Worm (Caenorhabditis elegans) whole organism, mixed stage, embryonic: ENCODE results near the gene gtf-2E2.

Experiments used
- tbx-8 ChIP-seq: fragments of 200-800 bp; sonication (Bioruptor generic); optimal IDR thresholded peaks from 2 replicates; lab custom pipeline; 2018; ENCODE audit warnings: mild to moderate bottlenecking, missing genetic modification characterization, moderate library complexity, missing compliant biosample characterization
- unc-39 ChIP-seq: fragments of 150-350 bp; optimal IDR thresholded peaks from 2 replicates; lab custom pipeline; 2014; ENCODE audit warnings: missing biosample characterization, missing genetic modification characterization
- unc-62 ChIP-seq: fragments of 150-350 bp; optimal IDR thresholded peaks from 2 replicates; lab custom pipeline; 2014; ENCODE audit warnings: missing biosample characterization, missing genetic modification reagents, missing genetic modification characterization

ce11 chrII:11497365-11497764 is 44.9 kb downstream of the gtf-2E2 start, which contains the start of gene B0334.5:
- no peak for TF ChIP-seq unc-39 (tag; lab: Kevin White, UChicago)
- no peak for TF ChIP-seq unc-62
- TF ChIP-seq tbx-8 (GFP tag; lab: Kevin White, UChicago) = no peak
